Worm (Caenorhabditis elegans) whole organism, L3 larva: ENCODE results near the gene tag-290.
A peak's percentile ranks its signal among the peaks of the same experiment; 100 is the strongest.

Source experiments
- R02D3.7 ChIP-seq: fragments of 150-350 bp; optimal IDR thresholded peaks from 2 replicates; lab custom pipeline; 2014; ENCODE audit warnings: missing biosample characterization, missing genetic modification characterization
- aly-2 ChIP-seq: fragments of 150-350 bp; optimal IDR thresholded peaks from 2 replicates; lab custom pipeline; 2014; ENCODE audit warnings: missing biosample characterization, missing genetic modification characterization
- ama-1 ChIP-seq: fragments of 150-350 bp; optimal IDR thresholded peaks from 2 replicates; lab custom pipeline; 2018
- ceh-16 ChIP-seq: sonication (generic microtip); optimal IDR thresholded peaks from 2 replicates; lab custom pipeline; 2017; ENCODE audit warnings: missing biosample characterization, missing genetic modification characterization
- ceh-28 ChIP-seq: fragments of 150-350 bp; optimal IDR thresholded peaks from 2 replicates; lab custom pipeline; 2014; ENCODE audit warnings: missing biosample characterization, missing genetic modification reagents, missing genetic modification characterization
- ceh-82 ChIP-seq: fragments of 150-350 bp; optimal IDR thresholded peaks from 2 replicates; lab custom pipeline; 2014; ENCODE audit warnings: missing biosample characterization, missing genetic modification characterization
- ceh-9 ChIP-seq: sonication (generic microtip); optimal IDR thresholded peaks from 2 replicates; lab custom pipeline; 2018; ENCODE audit warnings: missing biosample characterization, missing genetic modification characterization
- daf-12 ChIP-seq: fragments of 150-350 bp; optimal IDR thresholded peaks from 2 replicates; lab custom pipeline; 2014; ENCODE audit warnings: missing biosample characterization, missing genetic modification reagents, missing genetic modification characterization
- egl-27 ChIP-seq: sonication (generic microtip); optimal IDR thresholded peaks from 4 replicates; lab custom pipeline; 2017; ENCODE audit warnings: missing biosample characterization, missing genetic modification reagents, missing genetic modification characterization
- egl-5 ChIP-seq: fragments of 150-350 bp; optimal IDR thresholded peaks from 2 replicates; lab custom pipeline; 2017; ENCODE audit warnings: missing biosample characterization, missing genetic modification reagents, missing genetic modification characterization, inconsistent platforms
- elt-1 ChIP-seq: fragments of 150-350 bp; optimal IDR thresholded peaks from 2 replicates; lab custom pipeline; 2014; ENCODE audit warnings: missing biosample characterization, missing genetic modification characterization
- elt-2 ChIP-seq: sonication (generic microtip); optimal IDR thresholded peaks from 2 replicates; lab custom pipeline; 2016; ENCODE audit warnings: missing genetic modification reagents, mild to moderate bottlenecking, missing genetic modification characterization, missing compliant biosample characterization
- elt-3 ChIP-seq, 3 experiments: fragments of 150-350 bp in 1 of 3; sonication (generic microtip) in 2 of 3; optimal IDR thresholded peaks; 2 replicates in 2 of 3; 4 replicates in 1 of 3; lab custom pipeline; 2014 to 2017; ENCODE audit warnings: missing biosample characterization in 3 of 3, missing genetic modification characterization in 3 of 3
- fkh-10 ChIP-seq: sonication (generic microtip); optimal IDR thresholded peaks from 2 replicates; lab custom pipeline; 2017; ENCODE audit warnings: missing biosample characterization, missing genetic modification reagents, missing genetic modification characterization
- fkh-2 ChIP-seq: fragments of 150-350 bp; optimal IDR thresholded peaks from 2 replicates; lab custom pipeline; 2014; ENCODE audit warnings: missing biosample characterization, missing genetic modification reagents, missing genetic modification characterization
- fos-1 ChIP-seq: fragments of 150-350 bp; optimal IDR thresholded peaks from 2 replicates; lab custom pipeline; 2014; ENCODE audit warnings: missing biosample characterization, missing genetic modification characterization
- jun-1 ChIP-seq: fragments of 150-350 bp; optimal IDR thresholded peaks from 2 replicates; lab custom pipeline; 2014; ENCODE audit warnings: missing biosample characterization, missing genetic modification reagents, missing genetic modification characterization
- lin-15B ChIP-seq: fragments of 150-350 bp; optimal IDR thresholded peaks from 2 replicates; lab custom pipeline; 2014; ENCODE audit warnings: missing biosample characterization, missing genetic modification characterization
- lin-39 ChIP-seq: fragments of 150-350 bp; optimal IDR thresholded peaks from 2 replicates; lab custom pipeline; 2018; ENCODE audit warnings: missing biosample characterization, missing genetic modification reagents, missing genetic modification characterization
- lsy-12 ChIP-seq: sonication (generic microtip); optimal IDR thresholded peaks from 2 replicates; lab custom pipeline; 2016; ENCODE audit warnings: mild to moderate bottlenecking, missing genetic modification characterization, missing compliant biosample characterization
- mdl-1 ChIP-seq: fragments of 150-350 bp; optimal IDR thresholded peaks from 2 replicates; lab custom pipeline; 2014; ENCODE audit warnings: missing biosample characterization, missing genetic modification characterization
- nfya-1 ChIP-seq: sonication (generic microtip); optimal IDR thresholded peaks from 2 replicates; lab custom pipeline; 2017; ENCODE audit warnings: missing genetic modification characterization, mild to moderate bottlenecking, missing compliant biosample characterization, antibody characterized with exemption, moderate library complexity; ENCODE audit not compliant: insufficient read depth
- nhr-11 ChIP-seq: fragments of 150-350 bp; optimal IDR thresholded peaks from 2 replicates; lab custom pipeline; 2014; ENCODE audit warnings: missing biosample characterization, missing genetic modification characterization
- nhr-12 ChIP-seq: fragments of 150-350 bp; optimal IDR thresholded peaks from 2 replicates; lab custom pipeline; 2014; ENCODE audit warnings: missing biosample characterization, missing genetic modification characterization
- nhr-23 ChIP-seq: fragments of 150-350 bp; optimal IDR thresholded peaks from 2 replicates; lab custom pipeline; 2014; ENCODE audit warnings: missing biosample characterization, missing genetic modification reagents, missing genetic modification characterization
- nhr-237 ChIP-seq: fragments of 150-350 bp; optimal IDR thresholded peaks from 2 replicates; lab custom pipeline; 2014; ENCODE audit warnings: missing biosample characterization, missing genetic modification characterization
- nhr-25 ChIP-seq: sonication (generic microtip); optimal IDR thresholded peaks from 2 replicates; lab custom pipeline; 2017; ENCODE audit warnings: missing biosample characterization, missing genetic modification characterization
- nhr-28 ChIP-seq: fragments of 150-350 bp; optimal IDR thresholded peaks from 2 replicates; lab custom pipeline; 2014; ENCODE audit warnings: missing biosample characterization, missing genetic modification characterization
- nhr-43 ChIP-seq: sonication (generic microtip); optimal IDR thresholded peaks from 2 replicates; lab custom pipeline; 2016; ENCODE audit warnings: mild to moderate bottlenecking, missing genetic modification characterization, missing compliant biosample characterization; ENCODE audit not compliant: poor library complexity, severe bottlenecking
- nhr-67 ChIP-seq: fragments of 150-350 bp; optimal IDR thresholded peaks from 2 replicates; lab custom pipeline; 2014; ENCODE audit warnings: missing biosample characterization, missing genetic modification characterization
- nhr-76 ChIP-seq: fragments of 150-350 bp; sonication (generic microtip); optimal IDR thresholded peaks from 5 replicates; lab custom pipeline; 2014; ENCODE audit warnings: missing biosample characterization, missing genetic modification characterization
- nhr-77 ChIP-seq: fragments of 150-350 bp; optimal IDR thresholded peaks from 2 replicates; lab custom pipeline; 2014; ENCODE audit warnings: missing biosample characterization, missing genetic modification characterization
- pha-4 ChIP-seq: fragments of 150-350 bp; optimal IDR thresholded peaks from 2 replicates; lab custom pipeline; 2014; ENCODE audit warnings: missing biosample characterization, missing genetic modification reagents, missing genetic modification characterization
- pqm-1 ChIP-seq: fragments of 150-350 bp; optimal IDR thresholded peaks from 2 replicates; lab custom pipeline; 2017; ENCODE audit warnings: missing biosample characterization, missing genetic modification characterization, inconsistent platforms
- sea-2 ChIP-seq: fragments of 150-350 bp; sonication (generic microtip); optimal IDR thresholded peaks from 4 replicates; lab custom pipeline; 2014; ENCODE audit warnings: missing biosample characterization, missing genetic modification reagents, missing genetic modification characterization
- skn-1 ChIP-seq: fragments of 150-350 bp; optimal IDR thresholded peaks from 2 replicates; lab custom pipeline; 2014; ENCODE audit warnings: missing biosample characterization, missing genetic modification characterization
- snpc-4 ChIP-seq: fragments of 150-350 bp; optimal IDR thresholded peaks from 2 replicates; lab custom pipeline; 2014; ENCODE audit warnings: missing biosample characterization, missing genetic modification characterization
- tbx-2 ChIP-seq: sonication (generic microtip); optimal IDR thresholded peaks from 2 replicates; lab custom pipeline; 2016; ENCODE audit warnings: mild to moderate bottlenecking, missing genetic modification characterization, missing compliant biosample characterization
- unc-39 ChIP-seq: sonication (generic microtip); optimal IDR thresholded peaks from 4 replicates; lab custom pipeline; 2017; ENCODE audit warnings: missing biosample characterization, missing genetic modification characterization
- unc-62 ChIP-seq: fragments of 150-350 bp; sonication (generic microtip); optimal IDR thresholded peaks from 4 replicates; lab custom pipeline; 2014; ENCODE audit warnings: missing biosample characterization, missing genetic modification reagents, missing genetic modification characterization
- zag-1 ChIP-seq: fragments of 150-350 bp; optimal IDR thresholded peaks from 2 replicates; lab custom pipeline; 2014; ENCODE audit warnings: missing biosample characterization, missing genetic modification characterization
- ztf-11 ChIP-seq: fragments of 150-350 bp; optimal IDR thresholded peaks from 2 replicates; lab custom pipeline; 2014; ENCODE audit warnings: missing biosample characterization, missing genetic modification characterization
- ztf-4 ChIP-seq: fragments of 150-350 bp; optimal IDR thresholded peaks from 2 replicates; lab custom pipeline; 2014; ENCODE audit warnings: missing biosample characterization, missing genetic modification characterization

tag-290 gene

DNA sequence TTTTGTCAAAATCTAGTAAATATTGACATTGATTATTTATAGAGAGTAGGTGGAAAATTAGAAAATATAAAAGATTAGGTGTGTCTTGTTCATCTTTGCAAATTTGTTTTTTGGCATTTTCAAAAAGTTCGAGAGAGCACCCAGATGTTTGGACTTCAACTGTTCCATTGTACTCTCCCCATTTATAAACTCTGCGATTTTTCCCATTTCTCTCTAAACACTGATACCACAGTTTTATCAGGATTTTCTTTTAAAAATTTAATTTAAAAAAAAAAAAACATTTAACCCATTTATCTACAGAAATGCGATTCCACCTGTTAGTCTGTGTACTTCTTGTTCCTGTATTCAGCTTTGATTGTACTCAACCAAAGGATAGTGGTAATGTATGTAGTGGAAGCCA, at the start of gene tag-290:
Gene tag-290 (plus strand): TSS at position 301 of the 400 bp plus-strand sequence.
- TF ChIP-seq unc-39 (tag; lab: Kevin White, UChicago) (no peak), snpc-4 (no peak), fkh-2 (no peak), daf-12 (tag; lab: Kevin White, UChicago) (no peak), pha-4 (tag; lab: Kevin White, UChicago) (peak; percentile 74), lsy-12 (tag; lab: Kevin White, UChicago) (no peak), nhr-237 (tag; lab: Kevin White, UChicago) (no peak)

DNA sequence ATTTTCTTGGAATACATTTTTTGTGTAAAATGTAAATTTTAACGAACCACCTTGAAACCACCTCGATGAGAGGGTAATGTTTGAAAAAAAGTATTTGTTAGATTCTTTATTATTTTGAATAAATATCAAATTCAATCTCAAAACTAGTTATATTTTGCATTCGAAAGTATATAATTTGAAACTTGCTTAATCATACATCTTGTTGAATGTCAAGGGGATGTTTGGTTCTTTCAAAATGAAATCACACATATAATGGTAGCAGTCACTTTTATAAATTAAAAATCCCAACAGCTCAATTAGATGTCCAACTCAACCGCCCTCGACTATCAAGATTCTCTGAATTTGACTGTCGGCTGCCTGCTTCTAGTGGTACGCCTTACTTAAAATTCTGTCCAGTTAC, 48.5 kb upstream of the tag-290 start, which contains the start of gene srx-87:
Gene srx-87 (plus strand): TSS at position 301 of the 400 bp plus-strand sequence.
- TF ChIP-seq nhr-237 (tag; lab: Kevin White, UChicago) = no peak
- no peak for TF ChIP-seq lin-39 (tag; lab: Kevin White, UChicago)
- TF ChIP-seq skn-1 = no peak
- no peak for TF ChIP-seq jun-1 (tag; lab: Kevin White, UChicago)
- no peak for TF ChIP-seq nhr-12 (tag; lab: Kevin White, UChicago)
- TF ChIP-seq aly-2 = no peak
- no peak for TF ChIP-seq elt-3 (tag; optimal IDR thresholded peaks at IDR 0.05; lab: Kevin White, UChicago)
- TF ChIP-seq nhr-11 = no peak
- no peak for TF ChIP-seq sea-2
- no peak for TF ChIP-seq ceh-16 (tag; lab: Kevin White, UChicago)
- TF ChIP-seq ztf-11 (tag; lab: Kevin White, UChicago) = no peak
- TF ChIP-seq fos-1 (tag; lab: Kevin White, UChicago) = no peak
- TF ChIP-seq nhr-76 = no peak

DNA sequence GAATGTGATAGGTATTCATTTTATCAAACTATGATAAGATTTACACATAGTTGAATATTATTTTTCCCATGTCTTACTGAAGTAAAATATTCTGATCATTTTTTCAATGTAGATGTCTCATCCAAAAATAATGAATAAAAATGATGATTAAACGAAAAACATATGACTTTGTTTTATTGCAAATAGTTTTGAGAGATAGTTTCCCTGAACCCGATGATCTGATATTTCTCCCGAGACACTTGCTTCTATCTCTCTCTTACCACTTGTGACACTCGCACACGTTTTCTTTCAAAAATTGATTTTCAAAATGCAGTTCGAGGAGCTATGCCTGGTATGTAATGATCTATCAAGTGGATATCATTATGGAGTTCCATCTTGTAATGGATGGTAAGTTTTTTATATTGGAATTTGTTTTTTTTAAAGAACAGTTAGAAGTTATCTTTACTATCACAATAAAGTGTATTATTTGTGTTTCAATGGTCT, 42.9 kb upstream of the tag-290 start, which contains the start of the genes nhr-101 and pms-2:
Gene nhr-101 (plus strand): TSS at position 308 of the 483 bp plus-strand sequence.
Gene pms-2 (minus strand): TSS at position 433 of the 483 bp plus-strand sequence.
- peak; percentile 19 for TF ChIP-seq elt-2 (tag; lab: Kevin White, UChicago)
- TF ChIP-seq pqm-1 = peak; percentile 11
- TF ChIP-seq R02D3.7 = no peak

DNA sequence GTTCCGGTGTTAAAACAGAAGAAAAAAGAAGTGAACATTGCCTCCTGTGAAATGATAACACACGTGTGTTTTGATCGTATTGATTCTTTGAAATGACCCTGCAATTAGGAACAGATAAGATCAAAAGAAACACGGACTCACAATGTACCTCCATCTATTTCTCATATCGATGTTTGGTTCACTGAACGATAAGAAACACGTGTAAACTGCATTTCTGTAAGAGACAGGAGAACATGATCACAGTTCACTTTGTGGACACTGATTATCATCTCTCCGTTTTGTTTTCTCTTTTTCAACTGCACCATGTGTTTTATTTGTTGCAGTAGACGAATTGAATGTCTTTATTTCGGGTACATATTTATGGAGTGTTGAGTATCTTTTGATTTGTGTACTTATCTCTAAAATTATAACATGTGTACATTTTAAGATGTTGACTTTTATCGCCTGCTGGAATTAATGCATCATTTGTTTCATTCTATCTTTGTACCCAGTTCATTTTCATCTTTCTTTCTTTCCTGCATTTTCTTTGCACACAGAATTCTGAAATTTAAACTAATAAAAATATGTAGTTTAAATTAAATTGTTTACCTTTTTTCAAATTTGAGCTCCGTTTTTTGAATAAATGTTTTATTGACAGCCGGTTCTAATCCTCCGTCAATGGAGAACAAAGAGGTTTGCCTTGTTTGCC, 40.2 kb upstream of the tag-290 start, which contains the start of the genes H12C20.7 and nhr-68:
Gene H12C20.7 (minus strand): TSS at position 188 of the 688 bp plus-strand sequence.
Gene nhr-68 (plus strand): TSS at position 638 of the 688 bp plus-strand sequence.
- TF ChIP-seq zag-1 (tag; lab: Kevin White, UChicago) = no peak
- no peak for TF ChIP-seq snpc-4
- peak; percentile 99 for TF ChIP-seq nhr-43 (tag; lab: Kevin White, UChicago)
- TF ChIP-seq ztf-11 (tag; lab: Kevin White, UChicago) = no peak
- TF ChIP-seq ceh-16 (tag; lab: Kevin White, UChicago) = no peak
- TF ChIP-seq nfya-1 (tag; lab: Kevin White, UChicago) = peak; percentile 65
- peak; percentile 72 for TF ChIP-seq egl-27
- TF ChIP-seq nhr-23 = peak; percentile 93
- TF ChIP-seq nhr-67 (tag; lab: Kevin White, UChicago) = no peak
- no peak for TF ChIP-seq ceh-82
- peak; percentile 52 for TF ChIP-seq ztf-4 (tag; lab: Kevin White, UChicago)
- no peak for TF ChIP-seq sea-2
- TF ChIP-seq nhr-28 (tag; lab: Kevin White, UChicago) = peak; percentile 48
- TF ChIP-seq R02D3.7 = peak; percentile 50
- TF ChIP-seq nhr-12 (tag; lab: Kevin White, UChicago) = no peak
- TF ChIP-seq ceh-9 = no peak
- peak; percentile 95 for TF ChIP-seq pha-4 (tag; lab: Kevin White, UChicago)
- peak; percentile 31 for TF ChIP-seq nhr-77
- TF ChIP-seq aly-2 = no peak
- no peak for TF ChIP-seq daf-12 (tag; lab: Kevin White, UChicago)
- peak; percentile 95 for TF ChIP-seq lsy-12 (tag; lab: Kevin White, UChicago)
- TF ChIP-seq lin-15B (tag; lab: Kevin White, UChicago) = peak; percentile 23
- no peak for TF ChIP-seq egl-5
- TF ChIP-seq nhr-76 = peak; percentile 9
- peak; percentile 94 for TF ChIP-seq nhr-25
- TF ChIP-seq fkh-10 (GFP tag; lab: Kevin White, UChicago) = no peak
- peak; percentile 22 for TF ChIP-seq unc-62 (GFP tag; lab: Kevin White, UChicago)
- no peak for TF ChIP-seq lin-39 (tag; lab: Kevin White, UChicago)
- TF ChIP-seq pqm-1 = peak; percentile 99
- peak; percentile 50 for TF ChIP-seq elt-1 (tag; lab: Kevin White, UChicago)
- TF ChIP-seq skn-1 = peak; percentile 77
- no peak for TF ChIP-seq nhr-237 (tag; lab: Kevin White, UChicago)
- TF ChIP-seq fkh-2 = no peak
- no peak for TF ChIP-seq ama-1
- peak; percentile 76 for TF ChIP-seq mdl-1 (tag; lab: Kevin White, UChicago)
- TF ChIP-seq fos-1 (tag; lab: Kevin White, UChicago) = peak; percentile 60
- peak; percentile 91 for TF ChIP-seq jun-1 (tag; lab: Kevin White, UChicago)
- peak; percentile 99 for TF ChIP-seq elt-2 (tag; lab: Kevin White, UChicago)
- TF ChIP-seq unc-39 (tag; lab: Kevin White, UChicago) = no peak
- peak; percentile 87 for TF ChIP-seq tbx-2 (tag; lab: Kevin White, UChicago)
- peak; percentile 52 for TF ChIP-seq ceh-28 (tag; lab: Kevin White, UChicago)
